Worm (Caenorhabditis elegans): ENCODE data around the gene clu-1.

The clu-1 gene

ce11 chrIII:9528824-9529223 lies 7.6 kb upstream of the clu-1 start, which contains the start of gene ZK1098.2 (continued):
- no peak for TF ChIP-seq hrde-1 (tag; optimal IDR thresholded peaks at IDR 0.05; ENCODE audit: borderline replicate concordance)
- TF ChIP-seq egrh-3 (GFP tag; IDR thresholded peaks at IDR 0.05), result no peak
- TF ChIP-seq egl-44 (GFP tag; IDR thresholded peaks at IDR 0.05), result 0 out of 2 replicates have a peak, but pooled peaks have one; percentile 13
- no peak for TF ChIP-seq lin-26 (GFP tag; IDR thresholded peaks at IDR 0.05)
- TF ChIP-seq ccch-3 (GFP tag; optimal IDR thresholded peaks at IDR 0.05), result no peak

- TF ChIP-seq ztf-22 (GFP tag; optimal IDR thresholded peaks at IDR 0.05) (no peak), madf-3 (GFP tag; IDR thresholded peaks at IDR 0.05) (no peak), Y53F4B.3 (GFP tag; IDR thresholded peaks at IDR 0.05) (no peak), dpl-1 (GFP tag; optimal IDR thresholded peaks at IDR 0.05) (no peak), nhr-80 (tag; optimal IDR thresholded peaks at IDR 0.05) (no peak), hsf-1 (GFP tag; IDR thresholded peaks at IDR 0.05) (no peak), ztf-18 (tag; optimal IDR thresholded peaks at IDR 0.05) (no peak), chd-7 (tag; optimal IDR thresholded peaks at IDR 0.05) (no peak), C06A6.2 (GFP tag; conservative IDR thresholded peaks at IDR 0.05) (no peak)
Observed at ce11 chrIII:9526851-9527250, 5.6 kb upstream of the clu-1 start, which contains the start of gene ZK1098.6. Gene ZK1098.6 (plus strand): TSS chrIII:9527151.

- TF ChIP-seq F23B12.7 (tag; optimal IDR thresholded peaks at IDR 0.05; ENCODE audit: insufficient read depth) (no peak), lin-54 (GFP tag; optimal IDR thresholded peaks at IDR 0.05) (no peak), akir-1 (GFP tag; optimal IDR thresholded peaks at IDR 0.05) (no peak), Y53F4B.3 (GFP tag; IDR thresholded peaks at IDR 0.05) (no peak), F57A8.1 (GFP tag; optimal IDR thresholded peaks at IDR 0.05) (no peak), snpc-1.1 (tag; optimal IDR thresholded peaks at IDR 0.05; ENCODE audit: insufficient read depth) (no peak), B0261.1 (tag; optimal IDR thresholded peaks at IDR 0.05) (no peak), lir-1 (GFP tag; conservative IDR thresholded peaks at IDR 0.05) (no peak), sea-2 (GFP tag; IDR thresholded peaks at IDR 0.05) (no peak), him-1 (tag; optimal IDR thresholded peaks at IDR 0.05) (no peak), ztf-6 (GFP tag; IDR thresholded peaks at IDR 0.05) (no peak), hlh-26 (GFP tag; conservative IDR thresholded peaks at IDR 0.05) (no peak), D2030.7 (GFP tag; IDR thresholded peaks at IDR 0.05) (no peak), Y95B8A.8 (GFP tag; IDR thresholded peaks at IDR 0.05) (no peak), F33H1.4 (GFP tag; IDR thresholded peaks at IDR 0.05) (no peak), Y56A3A.18 (GFP tag; IDR thresholded peaks at IDR 0.05) (no peak), C17E4.6 (GFP tag; IDR thresholded peaks at IDR 0.05) (no peak), sptf-2 (GFP tag; optimal IDR thresholded peaks at IDR 0.05) (no peak), bed-1 (GFP tag; IDR thresholded peaks at IDR 0.05) (no peak)
Observed at ce11 chrIII:9525252-9525651, 4.0 kb upstream of the clu-1 start, which contains the start of gene trpp-3. Gene trpp-3 (plus strand): TSS chrIII:9525552.

- TF ChIP-seq sptf-2 (GFP tag; optimal IDR thresholded peaks at IDR 0.05), result no peak
- TF ChIP-seq cebp-1 (GFP tag; IDR thresholded peaks at IDR 0.05), result no peak
- TF ChIP-seq cebp-1 (tag; optimal IDR thresholded peaks at IDR 0.05), result peak; percentile 13
- 0 out of 2 replicates have a peak, but pooled peaks have one; percentile 33 for TF ChIP-seq dox-1 (GFP tag; IDR thresholded peaks at IDR 0.05)
- no peak for TF ChIP-seq pha-4 (tag; optimal IDR thresholded peaks at IDR 0.05)
- 0 out of 2 replicates have a peak, but pooled peaks have one; percentile 25 for TF ChIP-seq madf-3 (GFP tag; IDR thresholded peaks at IDR 0.05)
- TF ChIP-seq pbrm-1 (GFP tag; IDR thresholded peaks at IDR 0.05), result 0 out of 2 replicates have a peak, but pooled peaks have one; percentile 11
- 0 out of 2 replicates have a peak, but pooled peaks have one; percentile 8 for TF ChIP-seq Y53G8AR.9 (GFP tag; conservative IDR thresholded peaks at IDR 0.05)
- TF ChIP-seq F23B12.7 (tag; optimal IDR thresholded peaks at IDR 0.05; ENCODE audit: insufficient read depth), result peak; percentile 33
- TF ChIP-seq lin-40 (tag; optimal IDR thresholded peaks at IDR 0.05), result no peak
- peak; percentile 43 for TF ChIP-seq ztf-18 (tag; optimal IDR thresholded peaks at IDR 0.05)
- TF ChIP-seq mcd-1 (GFP tag; IDR thresholded peaks at IDR 0.05), result 0 out of 2 replicates have a peak, but pooled peaks have one; percentile 7
Observed at ce11 chrIII:9523581-9523980, 2.3 kb upstream of the clu-1 start, which contains the start of gene mrps-23. Gene mrps-23 (minus strand): TSS chrIII:9523672.

Data from whole organism, young adult.